Worm (Caenorhabditis elegans) whole organism, L3 larva: ENCODE results near the gene srbc-40.
A peak's percentile ranks its signal among the peaks of the same experiment; 100 is the strongest.

ENCODE experiments used
- ZK546.5 ChIP-seq: sonication (generic microtip); optimal IDR thresholded peaks from 2 replicates; lab custom pipeline; 2017; ENCODE audit warnings: missing biosample characterization, missing genetic modification characterization
- aly-2 ChIP-seq: fragments of 150-350 bp; optimal IDR thresholded peaks from 2 replicates; lab custom pipeline; 2014; ENCODE audit warnings: missing biosample characterization, missing genetic modification characterization
- ama-1 ChIP-seq: fragments of 150-350 bp; optimal IDR thresholded peaks from 2 replicates; lab custom pipeline; 2018
- ceh-16 ChIP-seq: sonication (generic microtip); optimal IDR thresholded peaks from 2 replicates; lab custom pipeline; 2017; ENCODE audit warnings: missing biosample characterization, missing genetic modification characterization
- ceh-28 ChIP-seq: fragments of 150-350 bp; optimal IDR thresholded peaks from 2 replicates; lab custom pipeline; 2014; ENCODE audit warnings: missing biosample characterization, missing genetic modification reagents, missing genetic modification characterization
- ceh-82 ChIP-seq: fragments of 150-350 bp; optimal IDR thresholded peaks from 2 replicates; lab custom pipeline; 2014; ENCODE audit warnings: missing biosample characterization, missing genetic modification characterization
- ceh-9 ChIP-seq: sonication (generic microtip); optimal IDR thresholded peaks from 2 replicates; lab custom pipeline; 2018; ENCODE audit warnings: missing biosample characterization, missing genetic modification characterization
- daf-12 ChIP-seq: fragments of 150-350 bp; optimal IDR thresholded peaks from 2 replicates; lab custom pipeline; 2014; ENCODE audit warnings: missing biosample characterization, missing genetic modification reagents, missing genetic modification characterization
- egl-27 ChIP-seq: sonication (generic microtip); optimal IDR thresholded peaks from 4 replicates; lab custom pipeline; 2017; ENCODE audit warnings: missing biosample characterization, missing genetic modification reagents, missing genetic modification characterization
- egl-5 ChIP-seq: fragments of 150-350 bp; optimal IDR thresholded peaks from 2 replicates; lab custom pipeline; 2017; ENCODE audit warnings: missing biosample characterization, missing genetic modification reagents, missing genetic modification characterization, inconsistent platforms
- elt-2 ChIP-seq: sonication (generic microtip); optimal IDR thresholded peaks from 2 replicates; lab custom pipeline; 2016; ENCODE audit warnings: missing genetic modification reagents, mild to moderate bottlenecking, missing genetic modification characterization, missing compliant biosample characterization
- elt-3 ChIP-seq, 3 experiments: fragments of 150-350 bp in 1 of 3; sonication (generic microtip) in 2 of 3; optimal IDR thresholded peaks; 2 replicates in 2 of 3; 4 replicates in 1 of 3; lab custom pipeline; 2014 to 2017; ENCODE audit warnings: missing biosample characterization in 3 of 3, missing genetic modification characterization in 3 of 3
- eor-1 ChIP-seq, 2 experiments: fragments of 150-350 bp; optimal IDR thresholded peaks; 2 replicates each; lab custom pipeline; 2014 to 2018; ENCODE audit warnings: missing biosample characterization in 2 of 2, missing genetic modification characterization in 2 of 2
- fkh-10 ChIP-seq: sonication (generic microtip); optimal IDR thresholded peaks from 2 replicates; lab custom pipeline; 2017; ENCODE audit warnings: missing biosample characterization, missing genetic modification reagents, missing genetic modification characterization
- fkh-2 ChIP-seq: fragments of 150-350 bp; optimal IDR thresholded peaks from 2 replicates; lab custom pipeline; 2014; ENCODE audit warnings: missing biosample characterization, missing genetic modification reagents, missing genetic modification characterization
- fos-1 ChIP-seq: fragments of 150-350 bp; optimal IDR thresholded peaks from 2 replicates; lab custom pipeline; 2014; ENCODE audit warnings: missing biosample characterization, missing genetic modification characterization
- hmg-11 ChIP-seq: sonication (generic microtip); optimal IDR thresholded peaks from 2 replicates; lab custom pipeline; 2016; ENCODE audit warnings: missing genetic modification characterization, missing compliant biosample characterization
- jun-1 ChIP-seq: fragments of 150-350 bp; optimal IDR thresholded peaks from 2 replicates; lab custom pipeline; 2014; ENCODE audit warnings: missing biosample characterization, missing genetic modification reagents, missing genetic modification characterization
- lin-15B ChIP-seq: fragments of 150-350 bp; optimal IDR thresholded peaks from 2 replicates; lab custom pipeline; 2014; ENCODE audit warnings: missing biosample characterization, missing genetic modification characterization
- lsy-12 ChIP-seq: sonication (generic microtip); optimal IDR thresholded peaks from 2 replicates; lab custom pipeline; 2016; ENCODE audit warnings: mild to moderate bottlenecking, missing genetic modification characterization, missing compliant biosample characterization
- mdl-1 ChIP-seq: fragments of 150-350 bp; optimal IDR thresholded peaks from 2 replicates; lab custom pipeline; 2014; ENCODE audit warnings: missing biosample characterization, missing genetic modification characterization
- nfya-1 ChIP-seq: sonication (generic microtip); optimal IDR thresholded peaks from 2 replicates; lab custom pipeline; 2017; ENCODE audit warnings: missing genetic modification characterization, mild to moderate bottlenecking, missing compliant biosample characterization, antibody characterized with exemption, moderate library complexity; ENCODE audit not compliant: insufficient read depth
- nhr-23 ChIP-seq: fragments of 150-350 bp; optimal IDR thresholded peaks from 2 replicates; lab custom pipeline; 2014; ENCODE audit warnings: missing biosample characterization, missing genetic modification reagents, missing genetic modification characterization
- nhr-237 ChIP-seq: fragments of 150-350 bp; optimal IDR thresholded peaks from 2 replicates; lab custom pipeline; 2014; ENCODE audit warnings: missing biosample characterization, missing genetic modification characterization
- nhr-25 ChIP-seq: sonication (generic microtip); optimal IDR thresholded peaks from 2 replicates; lab custom pipeline; 2017; ENCODE audit warnings: missing biosample characterization, missing genetic modification characterization
- nhr-28 ChIP-seq: fragments of 150-350 bp; optimal IDR thresholded peaks from 2 replicates; lab custom pipeline; 2014; ENCODE audit warnings: missing biosample characterization, missing genetic modification characterization
- nhr-76 ChIP-seq: fragments of 150-350 bp; sonication (generic microtip); optimal IDR thresholded peaks from 5 replicates; lab custom pipeline; 2014; ENCODE audit warnings: missing biosample characterization, missing genetic modification characterization
- nhr-77 ChIP-seq: fragments of 150-350 bp; optimal IDR thresholded peaks from 2 replicates; lab custom pipeline; 2014; ENCODE audit warnings: missing biosample characterization, missing genetic modification characterization
- pha-4 ChIP-seq: fragments of 150-350 bp; optimal IDR thresholded peaks from 2 replicates; lab custom pipeline; 2014; ENCODE audit warnings: missing biosample characterization, missing genetic modification reagents, missing genetic modification characterization
- sea-2 ChIP-seq: fragments of 150-350 bp; sonication (generic microtip); optimal IDR thresholded peaks from 4 replicates; lab custom pipeline; 2014; ENCODE audit warnings: missing biosample characterization, missing genetic modification reagents, missing genetic modification characterization
- skn-1 ChIP-seq: fragments of 150-350 bp; optimal IDR thresholded peaks from 2 replicates; lab custom pipeline; 2014; ENCODE audit warnings: missing biosample characterization, missing genetic modification characterization
- tbx-2 ChIP-seq: sonication (generic microtip); optimal IDR thresholded peaks from 2 replicates; lab custom pipeline; 2016; ENCODE audit warnings: mild to moderate bottlenecking, missing genetic modification characterization, missing compliant biosample characterization
- unc-39 ChIP-seq: sonication (generic microtip); optimal IDR thresholded peaks from 4 replicates; lab custom pipeline; 2017; ENCODE audit warnings: missing biosample characterization, missing genetic modification characterization
- unc-62 ChIP-seq: fragments of 150-350 bp; sonication (generic microtip); optimal IDR thresholded peaks from 4 replicates; lab custom pipeline; 2014; ENCODE audit warnings: missing biosample characterization, missing genetic modification reagents, missing genetic modification characterization
- zag-1 ChIP-seq: fragments of 150-350 bp; optimal IDR thresholded peaks from 2 replicates; lab custom pipeline; 2014; ENCODE audit warnings: missing biosample characterization, missing genetic modification characterization
- ztf-11 ChIP-seq: fragments of 150-350 bp; optimal IDR thresholded peaks from 2 replicates; lab custom pipeline; 2014; ENCODE audit warnings: missing biosample characterization, missing genetic modification characterization

The srbc-40 gene

ce11 chrV:752679-753333 is 33.2 kb upstream of the srbc-40 start, which contains the start of the genes str-262 and srp-1:
str-262 (minus strand) TSS chrV:752779.
srp-1 (plus strand) TSS chrV:753283.
- no peak for TF ChIP-seq daf-12 (tag; lab: Kevin White, UChicago)
- TF ChIP-seq nhr-25 (tag; lab: Kevin White, UChicago), result no peak
- TF ChIP-seq ztf-11, result no peak
- TF ChIP-seq ama-1, result no peak
- no peak for TF ChIP-seq nhr-23 (tag; lab: Kevin White, UChicago)
- TF ChIP-seq skn-1 (tag; lab: Kevin White, UChicago), result no peak
- no peak for TF ChIP-seq ceh-82 (tag; lab: Kevin White, UChicago)
- TF ChIP-seq unc-62 (GFP tag; lab: Kevin White, UChicago), result no peak
- no peak for TF ChIP-seq hmg-11 (tag; lab: Kevin White, UChicago)

DNA sequence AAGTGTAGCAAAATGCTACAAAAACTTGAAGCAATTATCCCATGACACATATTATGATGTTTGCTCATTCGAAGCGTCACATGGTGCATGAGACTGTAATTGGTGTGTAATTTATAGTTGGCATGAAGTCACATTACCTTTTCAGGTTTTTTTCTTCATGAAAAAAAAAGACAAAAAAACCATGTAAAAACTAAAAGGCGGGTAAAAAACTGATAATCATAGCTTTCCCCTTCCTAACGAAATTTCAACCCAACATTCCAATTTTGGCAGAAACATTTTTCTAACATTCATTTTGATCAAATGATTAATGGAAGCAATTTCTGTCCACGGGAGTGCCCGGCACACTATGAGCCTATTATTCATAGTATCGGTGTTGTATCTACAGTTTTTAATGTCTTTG is 28.4 kb upstream of the srbc-40 start, which contains the start of gene sri-4:
sri-4 (plus strand) TSS at position 301 of the 400 bp plus-strand sequence.
- TF ChIP-seq mdl-1 (tag; lab: Kevin White, UChicago) (no peak), elt-3 (tag; optimal IDR thresholded peaks at IDR 0.05; lab: Kevin White, UChicago) (no peak), fkh-10 (GFP tag; lab: Kevin White, UChicago) (no peak), ztf-11 (no peak), nhr-77 (tag; lab: Kevin White, UChicago) (no peak), nhr-237 (tag; lab: Kevin White, UChicago) (no peak), daf-12 (tag; lab: Kevin White, UChicago) (no peak)

- TF ChIP-seq fos-1 (tag; lab: Kevin White, UChicago) (no peak), nhr-237 (tag; lab: Kevin White, UChicago) (no peak), aly-2 (tag; lab: Kevin White, UChicago) (no peak), ceh-9 (tag; lab: Kevin White, UChicago) (no peak), sea-2 (GFP tag; lab: Kevin White, UChicago) (no peak), mdl-1 (tag; lab: Kevin White, UChicago) (no peak)
Observed at ce11 chrV:743348-743747, 23.7 kb upstream of the srbc-40 start, which contains the start of gene str-134. str-134 (plus strand) TSS chrV:743648.

- TF ChIP-seq nhr-25 (tag; lab: Kevin White, UChicago) (no peak), zag-1 (tag; lab: Kevin White, UChicago) (no peak)
Observed at ce11 chrV:741820-742219, 22.2 kb upstream of the srbc-40 start, which contains the start of gene C05E4.7. C05E4.7 (plus strand) TSS chrV:742120.

DNA sequence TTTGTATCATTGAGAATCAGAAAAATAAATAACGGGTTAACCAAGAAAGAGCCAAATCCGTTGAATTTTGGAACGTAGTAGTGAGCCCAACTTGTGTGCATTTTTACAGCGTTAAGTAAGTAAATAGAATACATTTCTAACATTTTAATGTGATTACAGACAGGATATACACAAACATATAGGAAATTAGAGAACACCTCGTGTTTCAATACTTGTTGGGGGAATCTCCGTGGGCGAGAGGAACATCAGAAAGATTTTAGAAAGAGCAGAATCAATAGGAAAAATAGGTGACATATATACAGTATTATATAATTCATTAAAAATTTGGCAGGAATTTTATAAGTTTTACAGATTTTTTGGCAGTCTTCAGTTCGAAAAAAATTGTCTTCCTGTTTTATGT is 19.1 kb upstream of the srbc-40 start, which contains the start of gene srj-24:
srj-24 (minus strand) TSS at position 101 of the 400 bp plus-strand sequence.
- TF ChIP-seq fos-1 (tag; lab: Kevin White, UChicago) (no peak), nhr-77 (tag; lab: Kevin White, UChicago) (no peak), skn-1 (tag; lab: Kevin White, UChicago) (no peak)

ce11 chrV:736171-736570 is 16.5 kb upstream of the srbc-40 start, which contains the start of gene srj-25:
srj-25 (minus strand) TSS chrV:736271.
- no peak for TF ChIP-seq ZK546.5 (tag; lab: Kevin White, UChicago)

DNA sequence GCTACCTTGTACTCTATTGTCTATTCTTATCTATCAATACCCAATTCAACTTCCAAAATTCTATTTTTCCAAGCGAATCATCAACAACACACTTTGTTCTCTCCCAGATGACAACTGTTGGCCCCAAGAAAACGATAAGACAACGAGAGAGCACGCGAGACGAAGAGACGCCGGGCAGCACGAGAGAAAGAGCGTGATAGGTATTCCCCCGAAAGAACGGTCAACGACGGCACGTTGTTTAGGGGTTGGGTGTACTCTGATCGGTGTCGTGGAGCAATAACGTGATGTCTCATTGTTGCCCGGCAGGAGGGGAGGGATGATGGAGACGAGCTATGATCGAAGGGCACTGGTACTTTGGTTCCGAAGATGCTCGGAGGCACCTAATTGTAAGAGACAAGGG is 11.7 kb upstream of the srbc-40 start:
- TF ChIP-seq nhr-77 (tag; lab: Kevin White, UChicago), result no peak
- peak; percentile 97 for TF ChIP-seq jun-1 (tag; lab: Kevin White, UChicago)
- no peak for TF ChIP-seq ceh-9 (tag; lab: Kevin White, UChicago)
- TF ChIP-seq nfya-1 (tag; lab: Kevin White, UChicago), result peak; percentile 74
- no peak for TF ChIP-seq fkh-2
- no peak for TF ChIP-seq hmg-11 (tag; lab: Kevin White, UChicago)
- peak; percentile 65 for TF ChIP-seq tbx-2 (tag; lab: Kevin White, UChicago)
- TF ChIP-seq nhr-23 (tag; lab: Kevin White, UChicago), result peak; percentile 80
- no peak for TF ChIP-seq zag-1 (tag; lab: Kevin White, UChicago)
- TF ChIP-seq nhr-76, result no peak
- TF ChIP-seq aly-2 (tag; lab: Kevin White, UChicago), result no peak
- TF ChIP-seq fos-1 (tag; lab: Kevin White, UChicago), result no peak
- TF ChIP-seq ceh-28 (tag; lab: Kevin White, UChicago), result peak; percentile 62
- TF ChIP-seq eor-1 (tag; optimal IDR thresholded peaks at IDR 0.05; lab: Kevin White, UChicago), result no peak
- TF ChIP-seq ZK546.5 (tag; lab: Kevin White, UChicago), result no peak
- no peak for TF ChIP-seq sea-2 (GFP tag; lab: Kevin White, UChicago)
- TF ChIP-seq ama-1, result peak; percentile 81
- peak; percentile 44 for TF ChIP-seq egl-27 (tag; lab: Kevin White, UChicago)
- TF ChIP-seq pha-4 (tag; lab: Kevin White, UChicago), result peak; percentile 92
- TF ChIP-seq lin-15B (tag; lab: Kevin White, UChicago), result peak; percentile 46
- TF ChIP-seq lsy-12 (tag; lab: Kevin White, UChicago), result peak; percentile 77
- TF ChIP-seq skn-1 (tag; lab: Kevin White, UChicago), result peak; percentile 55
- TF ChIP-seq elt-2 (tag; lab: Kevin White, UChicago), result peak; percentile 99
- TF ChIP-seq ceh-16 (tag; lab: Kevin White, UChicago), result no peak
- TF ChIP-seq egl-5 (tag; lab: Kevin White, UChicago), result no peak
- TF ChIP-seq ztf-11, result no peak
- TF ChIP-seq unc-39, result no peak
- TF ChIP-seq mdl-1 (tag; lab: Kevin White, UChicago), result peak; percentile 96
- peak; percentile 53 for TF ChIP-seq nhr-28 (tag; lab: Kevin White, UChicago)
